Worm (Caenorhabditis elegans) whole organism, young adult: Measurements from ENCODE around the gene R01H2.1.

Source experiments
- B0019.2 ChIP-seq: fragments of 200-800 bp; sonication (Bioruptor generic); conservative IDR thresholded peaks from 2 replicates; pipeline ENCODE4 v1.3.6; 2022; ENCODE audit warnings: missing genetic modification reagents, missing genetic modification characterization, missing compliant biosample characterization
- B0035.1 ChIP-seq: sonication (generic microtip); optimal IDR thresholded peaks from 2 replicates; lab custom pipeline; 2016; ENCODE audit warnings: missing genetic modification characterization, mild to moderate bottlenecking, missing compliant biosample characterization, missing genotype, missing genetic modification reagents
- B0261.1 ChIP-seq: sonication (generic microtip); optimal IDR thresholded peaks from 2 replicates; lab custom pipeline; 2016; ENCODE audit warnings: mild to moderate bottlenecking, missing genetic modification characterization, moderate library complexity, missing compliant biosample characterization
- F23B12.7 ChIP-seq: sonication (generic microtip); optimal IDR thresholded peaks from 2 replicates; lab custom pipeline; 2017; ENCODE audit warnings: missing genetic modification characterization, mild to moderate bottlenecking, missing compliant biosample characterization, antibody characterized with exemption, moderate library complexity; ENCODE audit not compliant: insufficient read depth
- F39B2.1 ChIP-seq: fragments of 200-800 bp; sonication (Bioruptor generic); IDR thresholded peaks from 2 replicates; pipeline ENCODE4 v1.3.6; 2022; ENCODE audit warnings: missing genetic modification reagents, missing genetic modification characterization, missing compliant biosample characterization
- F52B5.7 ChIP-seq: sonication (generic microtip); optimal IDR thresholded peaks from 2 replicates; lab custom pipeline; 2016; ENCODE audit warnings: mild to moderate bottlenecking, missing genetic modification characterization, missing compliant biosample characterization
- T26A5.8 ChIP-seq: sonication (generic microtip); optimal IDR thresholded peaks from 2 replicates; lab custom pipeline; 2016; ENCODE audit warnings: missing genetic modification characterization, missing compliant biosample characterization
- ZK185.1 ChIP-seq: sonication (generic microtip); optimal IDR thresholded peaks from 2 replicates; lab custom pipeline; 2016; ENCODE audit warnings: mild to moderate bottlenecking, missing genetic modification characterization, missing compliant biosample characterization; ENCODE audit not compliant: poor library complexity, severe bottlenecking
- akir-1 ChIP-seq: fragments of 200-800 bp; sonication (Bioruptor generic); optimal IDR thresholded peaks from 2 replicates; lab custom pipeline; 2018; ENCODE audit warnings: mild to moderate bottlenecking, missing genetic modification characterization, moderate library complexity, missing compliant biosample characterization
- atf-7 ChIP-seq: sonication (generic microtip); optimal IDR thresholded peaks from 2 replicates; lab custom pipeline; 2017; ENCODE audit warnings: mild to moderate bottlenecking, missing genetic modification characterization, missing compliant biosample characterization
- attf-3 ChIP-seq: fragments of 200-800 bp; sonication (Bioruptor generic); conservative IDR thresholded peaks from 2 replicates; pipeline ENCODE4 v1.3.6; 2022; ENCODE audit warnings: missing genetic modification reagents, missing genetic modification characterization, missing compliant biosample characterization
- attf-5 ChIP-seq: fragments of 200-800 bp; sonication (Bioruptor generic); optimal IDR thresholded peaks from 2 replicates; lab custom pipeline; 2018; ENCODE audit warnings: mild to moderate bottlenecking, missing genetic modification characterization, missing compliant biosample characterization
- attf-6 ChIP-seq: fragments of 200-800 bp; sonication (Bioruptor generic); IDR thresholded peaks from 2 replicates; pipeline ENCODE4 v1.3.6; 2022; ENCODE audit warnings: missing genetic modification reagents, missing genetic modification characterization, missing compliant biosample characterization
- ceh-58 ChIP-seq: fragments of 200-800 bp; sonication (Bioruptor generic); IDR thresholded peaks from 2 replicates; pipeline ENCODE4 v1.3.6; 2022; ENCODE audit warnings: missing genetic modification characterization, missing compliant biosample characterization
- ceh-79 ChIP-seq: sonication (generic microtip); optimal IDR thresholded peaks from 2 replicates; lab custom pipeline; 2017; ENCODE audit warnings: mild to moderate bottlenecking, missing genetic modification characterization, missing compliant biosample characterization
- die-1 ChIP-seq: sonication (generic microtip); optimal IDR thresholded peaks from 2 replicates; lab custom pipeline; 2016; ENCODE audit warnings: missing genotype, mild to moderate bottlenecking, missing genetic modification characterization, missing compliant biosample characterization
- egl-44 ChIP-seq: fragments of 200-800 bp; sonication (Bioruptor generic); IDR thresholded peaks from 2 replicates; pipeline ENCODE4 v1.3.6; 2022; ENCODE audit warnings: missing genetic modification reagents, missing genetic modification characterization, missing compliant biosample characterization
- him-1 ChIP-seq: sonication (generic microtip); optimal IDR thresholded peaks from 2 replicates; lab custom pipeline; 2016; ENCODE audit warnings: missing genotype, missing genetic modification reagents, missing genetic modification characterization, missing compliant biosample characterization
- hlh-12 ChIP-seq: sonication (generic microtip); optimal IDR thresholded peaks from 2 replicates; lab custom pipeline; 2016; ENCODE audit warnings: missing genetic modification characterization, missing compliant biosample characterization
- hmg-1.2 ChIP-seq: fragments of 200-800 bp; sonication (Bioruptor generic); IDR thresholded peaks from 2 replicates; pipeline ENCODE4 v1.3.6; 2022; ENCODE audit warnings: missing genetic modification reagents, missing genetic modification characterization, missing compliant biosample characterization
- hsf-1 ChIP-seq: fragments of 200-800 bp; sonication (Bioruptor generic); IDR thresholded peaks from 2 replicates; pipeline ENCODE4 v1.3.6; 2022; ENCODE audit warnings: missing genetic modification reagents, missing genetic modification characterization, missing compliant biosample characterization
- let-526 ChIP-seq: fragments of 200-800 bp; sonication (Bioruptor generic); IDR thresholded peaks from 2 replicates; pipeline ENCODE4 v1.3.6; 2022; ENCODE audit warnings: missing genetic modification reagents, missing genetic modification characterization, missing compliant biosample characterization
- let-607 ChIP-seq, 2 experiments: fragments of 200-800 bp in 1 of 2; sonication (Bioruptor generic) in 1 of 2; sonication (generic microtip) in 1 of 2; optimal IDR thresholded peaks; 2 replicates each; lab custom pipeline; 2016 to 2018; ENCODE audit warnings: mild to moderate bottlenecking in 2 of 2, missing compliant biosample characterization in 2 of 2, missing genetic modification characterization in 2 of 2, moderate library complexity in 2 of 2, missing genotype in 1 of 2
- lin-26 ChIP-seq: fragments of 200-800 bp; sonication (Bioruptor generic); IDR thresholded peaks from 2 replicates; pipeline ENCODE4 v1.3.6; 2022; ENCODE audit warnings: missing genetic modification reagents, missing genetic modification characterization, missing compliant biosample characterization
- lin-40 ChIP-seq: sonication (generic microtip); optimal IDR thresholded peaks from 2 replicates; lab custom pipeline; 2016; ENCODE audit warnings: missing genetic modification characterization, mild to moderate bottlenecking, missing compliant biosample characterization, missing genotype, missing genetic modification reagents
- lin-54 ChIP-seq: fragments of 200-800 bp; sonication (Bioruptor generic); optimal IDR thresholded peaks from 2 replicates; lab custom pipeline; 2018; ENCODE audit warnings: mild to moderate bottlenecking, missing genetic modification characterization, missing compliant biosample characterization
- madf-8 ChIP-seq: fragments of 200-800 bp; sonication (Bioruptor generic); conservative IDR thresholded peaks from 2 replicates; pipeline ENCODE4 v1.3.6; 2022; ENCODE audit warnings: missing genetic modification reagents, missing genetic modification characterization, missing compliant biosample characterization
- nhr-179 ChIP-seq: sonication (generic microtip); optimal IDR thresholded peaks from 2 replicates; lab custom pipeline; 2016; ENCODE audit warnings: mild to moderate bottlenecking, missing genetic modification characterization, missing compliant biosample characterization
- pbrm-1 ChIP-seq: fragments of 200-800 bp; sonication (Bioruptor generic); IDR thresholded peaks from 2 replicates; pipeline ENCODE4 v1.3.6; 2022; ENCODE audit warnings: missing genetic modification reagents, missing genetic modification characterization, missing compliant biosample characterization
- sdz-38 ChIP-seq: sonication (generic microtip); optimal IDR thresholded peaks from 2 replicates; lab custom pipeline; 2016; ENCODE audit warnings: missing genotype, missing genetic modification characterization, missing compliant biosample characterization
- snpc-1.1 ChIP-seq: sonication (generic microtip); optimal IDR thresholded peaks from 2 replicates; lab custom pipeline; 2017; ENCODE audit warnings: missing genetic modification characterization, mild to moderate bottlenecking, missing compliant biosample characterization, antibody characterized with exemption, moderate library complexity, missing genotype, missing genetic modification reagents; ENCODE audit not compliant: insufficient read depth
- snpc-4 ChIP-seq, 5 experiments: fragments of 150-350 bp in 1 of 5; sonication (generic microtip) in 4 of 5; optimal IDR thresholded peaks; 2 replicates each; lab custom pipeline; 2014 to 2018; ENCODE audit warnings: missing genetic modification characterization in 5 of 5, missing biosample characterization in 3 of 5, antibody characterized with exemption in 2 of 5, mild to moderate bottlenecking in 2 of 5, missing compliant biosample characterization in 2 of 5, missing genotype in 2 of 5, moderate library complexity in 2 of 5, missing genetic modification reagents in 1 of 5
- tbp1 ChIP-seq: fragments of 200-800 bp; sonication (Bioruptor generic); optimal IDR thresholded peaks from 2 replicates; lab custom pipeline; 2018; ENCODE audit warnings: mild to moderate bottlenecking, missing genetic modification characterization, missing compliant biosample characterization
- tbx-9 ChIP-seq: sonication (generic microtip); optimal IDR thresholded peaks from 2 replicates; lab custom pipeline; 2016; ENCODE audit warnings: borderline replicate concordance, missing genetic modification characterization, inconsistent platforms, missing compliant biosample characterization
- ztf-25 ChIP-seq: fragments of 200-800 bp; sonication (Bioruptor generic); IDR thresholded peaks from 2 replicates; pipeline ENCODE4 v1.3.6; 2022; ENCODE audit warnings: missing genetic modification reagents, missing genetic modification characterization, missing compliant biosample characterization

The R01H2.1 gene

ce11 chrIII:7030044-7030804, 32.5 kb upstream of the R01H2.1 start (continued):
- TF ChIP-seq snpc-4 (GFP tag; optimal IDR thresholded peaks at IDR 0.05; lab: Kevin White, UChicago) = peak; percentile 84
- TF ChIP-seq snpc-4 (tag; optimal IDR thresholded peaks at IDR 0.05; lab: Kevin White, UChicago) = peak; percentile 91 to 94 (median 92)
- no peak for TF ChIP-seq pbrm-1 (GFP tag; lab: Robert Waterston, UW)
- no peak for TF ChIP-seq him-1 (tag; lab: Kevin White, UChicago)
- peak; percentile 83 for TF ChIP-seq B0261.1
- 0 out of 2 replicates have a peak, but pooled peaks have one; percentile 35 for TF ChIP-seq attf-3 (GFP tag; lab: Robert Waterston, UW)
- TF ChIP-seq atf-7 (tag; lab: Kevin White, UChicago) = peak; percentile 23
- TF ChIP-seq hmg-1.2 = peak; percentile 43
- peak; percentile 27 for TF ChIP-seq die-1 (tag; lab: Kevin White, UChicago)
- peak in 1 of 2 experiments; percentile 30 for TF ChIP-seq let-607 (tag; optimal IDR thresholded peaks at IDR 0.05; lab: Kevin White, UChicago)
- TF ChIP-seq F23B12.7 = peak; percentile 19
- TF ChIP-seq B0035.1 (tag; lab: Kevin White, UChicago) = no peak
- no peak for TF ChIP-seq attf-5 (GFP tag; lab: Kevin White, UChicago)
- no peak for TF ChIP-seq tbx-9 (tag; lab: Kevin White, UChicago)
- TF ChIP-seq ZK185.1 (tag; lab: Kevin White, UChicago) = no peak
- TF ChIP-seq hlh-12 (tag; lab: Kevin White, UChicago) = no peak
- TF ChIP-seq sdz-38 (tag; lab: Kevin White, UChicago) = no peak
- no peak for TF ChIP-seq hsf-1
- peak; percentile 73; the same call in 1 of the 2 replicates for TF ChIP-seq lin-26 (GFP tag; lab: Robert Waterston, UW)
- TF ChIP-seq, all 124 proteins: peak for 32

ce11 chrIII:7032070-7032469, 30.6 kb upstream of the R01H2.1 start:
- no peak for TF ChIP-seq hlh-12 (tag; lab: Kevin White, UChicago)
- no peak for TF ChIP-seq tbx-9 (tag; lab: Kevin White, UChicago)
- TF ChIP-seq egl-44 (GFP tag; lab: Robert Waterston, UW) = no peak
- no peak for TF ChIP-seq ceh-58 (GFP tag; lab: Robert Waterston, UW)
- no peak for TF ChIP-seq B0019.2 (GFP tag; lab: Robert Waterston, UW)
- TF ChIP-seq akir-1 (GFP tag; lab: Kevin White, UChicago) = no peak
- no peak for TF ChIP-seq let-526
- no peak for TF ChIP-seq lin-54 (GFP tag; lab: Kevin White, UChicago)
- TF ChIP-seq F39B2.1 (GFP tag; lab: Robert Waterston, UW) = no peak
- TF ChIP-seq lin-40 = no peak
- TF ChIP-seq tbp1 (GFP tag; lab: Kevin White, UChicago) = no peak
- no peak for TF ChIP-seq snpc-1.1
- no peak for TF ChIP-seq F52B5.7
- no peak for TF ChIP-seq nhr-179 (tag; lab: Kevin White, UChicago)
- TF ChIP-seq let-607 (tag; optimal IDR thresholded peaks at IDR 0.05; lab: Kevin White, UChicago) = no peak
- no peak for TF ChIP-seq attf-6 (GFP tag; lab: Robert Waterston, UW)
- no peak for TF ChIP-seq ceh-79 (tag; lab: Kevin White, UChicago)
- TF ChIP-seq madf-8 = no peak
- TF ChIP-seq T26A5.8 (tag; lab: Kevin White, UChicago) = no peak
- no peak for TF ChIP-seq ztf-25 (GFP tag; lab: Robert Waterston, UW)
- TF ChIP-seq, all 124 proteins: peak for 0
